Fruit fly (Drosophila melanogaster) whole organism, embryonic: ENCODE data around the gene dia.
A peak's percentile ranks its signal among the peaks of the same experiment; 100 is the strongest.

Experiments
- CG10366 ChIP-seq: fragments of 200-800 bp; sonication (Bioruptor generic); IDR thresholded peaks from 2 replicates; pipeline ENCODE4 v1.3.6; 2022; ENCODE audit warnings: missing biosample characterization, missing genetic modification characterization
- CG11398 ChIP-seq: fragments of 200-800 bp; sonication (Bioruptor generic); optimal IDR thresholded peaks from 2 replicates; lab custom pipeline; 2016; ENCODE audit warnings: missing biosample characterization, missing genetic modification characterization
- CG12391 ChIP-seq: fragments of 200-800 bp; sonication (Bioruptor generic); optimal IDR thresholded peaks from 3 replicates; lab custom pipeline; 2018; ENCODE audit warnings: missing biosample characterization, mild to moderate bottlenecking, missing genetic modification characterization, moderate library complexity
- CG13894 ChIP-seq: fragments of 200-800 bp; sonication (Bioruptor generic); optimal IDR thresholded peaks from 3 replicates; lab custom pipeline; 2018; ENCODE audit warnings: missing biosample characterization, mild to moderate bottlenecking, missing genetic modification characterization, moderate library complexity
- CG15479 ChIP-seq: fragments of 200-800 bp; sonication (Bioruptor generic); optimal IDR thresholded peaks from 3 replicates; lab custom pipeline; 2019; ENCODE audit warnings: missing biosample characterization, mild to moderate bottlenecking, missing genetic modification characterization, moderate library complexity
- CG17361 ChIP-seq: fragments of 200-800 bp; sonication (Bioruptor generic); IDR thresholded peaks from 3 replicates; pipeline ENCODE4 v1.3.6; 2022; ENCODE audit warnings: missing biosample characterization, missing genetic modification characterization
- CG17612 ChIP-seq: fragments of 200-800 bp; sonication (Bioruptor generic); IDR thresholded peaks from 2 replicates; pipeline ENCODE4 v1.3.6; 2022; ENCODE audit warnings: missing biosample characterization, missing genetic modification characterization
- CG17829 ChIP-seq: fragments of 200-800 bp; optimal IDR thresholded peaks from 2 replicates; lab custom pipeline; 2019; ENCODE audit warnings: missing biosample characterization, mild to moderate bottlenecking, missing genetic modification characterization, moderate library complexity
- CG2678 ChIP-seq: fragments of 200-800 bp; sonication (Bioruptor generic); optimal IDR thresholded peaks from 3 replicates; lab custom pipeline; 2019; ENCODE audit warnings: missing biosample characterization, mild to moderate bottlenecking, missing genetic modification characterization, moderate library complexity
- CG31224 ChIP-seq: fragments of 200-800 bp; sonication (Bioruptor generic); IDR thresholded peaks from 2 replicates; pipeline ENCODE4 v1.3.6; 2022; ENCODE audit warnings: missing biosample characterization, missing genetic modification characterization
- CG32767 ChIP-seq: fragments of 200-800 bp; sonication (Bioruptor generic); IDR thresholded peaks from 2 replicates; pipeline ENCODE4 v1.3.6; 2022; ENCODE audit warnings: missing biosample characterization, missing genetic modification characterization
- CG3281 ChIP-seq: fragments of 200-800 bp; sonication (Bioruptor generic); optimal IDR thresholded peaks from 3 replicates; lab custom pipeline; 2017; ENCODE audit warnings: missing biosample characterization, mild to moderate bottlenecking, missing genetic modification characterization
- CG4328 ChIP-seq: fragments of 200-800 bp; sonication (Bioruptor generic); optimal IDR thresholded peaks from 3 replicates; lab custom pipeline; 2017; ENCODE audit warnings: missing biosample characterization, missing genetic modification reagents, missing genetic modification characterization
- CG4820 ChIP-seq: fragments of 200-800 bp; sonication (Bioruptor generic); optimal IDR thresholded peaks from 3 replicates; lab custom pipeline; 2016; ENCODE audit warnings: missing biosample characterization, missing genetic modification characterization
- CG6175 ChIP-seq: fragments of 200-800 bp; sonication (Bioruptor generic); IDR thresholded peaks from 3 replicates; pipeline ENCODE4 v1.3.6; 2022; ENCODE audit warnings: missing biosample characterization, missing genetic modification characterization
- CG6854 ChIP-seq: fragments of 200-800 bp; sonication (Bioruptor generic); optimal IDR thresholded peaks from 3 replicates; lab custom pipeline; 2017; ENCODE audit warnings: missing biosample characterization, mild to moderate bottlenecking, missing genetic modification characterization
- CG7928 ChIP-seq: fragments of 200-800 bp; sonication (Bioruptor generic); optimal IDR thresholded peaks from 2 replicates; lab custom pipeline; 2017; ENCODE audit warnings: missing biosample characterization, mild to moderate bottlenecking, missing genetic modification characterization
- CG8281 ChIP-seq: fragments of 200-800 bp; sonication (Bioruptor generic); optimal IDR thresholded peaks from 2 replicates; lab custom pipeline; 2018; ENCODE audit warnings: missing biosample characterization, mild to moderate bottlenecking, missing genetic modification characterization, moderate library complexity
- CG9609 ChIP-seq: fragments of 200-800 bp; sonication (Bioruptor generic); optimal IDR thresholded peaks from 3 replicates; lab custom pipeline; 2016; ENCODE audit warnings: missing biosample characterization, missing genetic modification characterization
- CG9932 ChIP-seq: fragments of 200-800 bp; sonication (Bioruptor generic); IDR thresholded peaks from 2 replicates; pipeline ENCODE4 v1.3.6; 2022; ENCODE audit warnings: missing biosample characterization, missing genetic modification characterization
- Camta ChIP-seq: fragments of 200-800 bp; sonication (Bioruptor generic); optimal IDR thresholded peaks from 2 replicates; lab custom pipeline; 2016; ENCODE audit warnings: missing biosample characterization, missing genetic modification characterization
- Dad ChIP-seq: fragments of 200-800 bp; sonication (Bioruptor generic); optimal IDR thresholded peaks from 3 replicates; lab custom pipeline; 2016; ENCODE audit warnings: missing biosample characterization, missing genetic modification characterization
- Deaf1 ChIP-seq: fragments of 200-800 bp; optimal IDR thresholded peaks from 3 replicates; lab custom pipeline; 2019; ENCODE audit warnings: missing biosample characterization, mild to moderate bottlenecking, missing genetic modification characterization, moderate library complexity
- Dek ChIP-seq: fragments of 200-800 bp; sonication (Bioruptor generic); optimal IDR thresholded peaks from 3 replicates; lab custom pipeline; 2019; ENCODE audit warnings: missing biosample characterization, mild to moderate bottlenecking, missing genetic modification characterization, moderate library complexity
- Ets97D ChIP-seq: fragments of 200-800 bp; sonication (Bioruptor generic); optimal IDR thresholded peaks from 3 replicates; lab custom pipeline; 2016; ENCODE audit warnings: missing biosample characterization, missing genetic modification characterization
- H15 ChIP-seq: fragments of 200-800 bp; sonication (Bioruptor generic); IDR thresholded peaks from 3 replicates; pipeline ENCODE4 v1.3.6; 2022; ENCODE audit warnings: missing biosample characterization, missing genetic modification characterization
- H2.0 ChIP-seq: fragments of 200-800 bp; sonication (Bioruptor generic); IDR thresholded peaks from 2 replicates; pipeline ENCODE4 v1.3.6; 2022; ENCODE audit warnings: missing biosample characterization, missing genetic modification characterization
- HLH54F ChIP-seq: fragments of 200-800 bp; sonication (Bioruptor generic); optimal IDR thresholded peaks from 3 replicates; lab custom pipeline; 2016; ENCODE audit warnings: missing biosample characterization, missing genetic modification characterization
- MBD-R2 ChIP-seq: fragments of 200-800 bp; sonication (Bioruptor generic); IDR thresholded peaks from 2 replicates; pipeline ENCODE4 v1.3.6; 2022; ENCODE audit warnings: missing biosample characterization, missing genetic modification characterization
- Myb ChIP-seq: fragments of 200-800 bp; sonication (Bioruptor generic); optimal IDR thresholded peaks from 2 replicates; lab custom pipeline; 2016; ENCODE audit warnings: missing biosample characterization, missing genetic modification characterization
- Ssrp ChIP-seq: fragments of 200-800 bp; sonication (Bioruptor generic); optimal IDR thresholded peaks from 2 replicates; lab custom pipeline; 2018; ENCODE audit warnings: missing biosample characterization, mild to moderate bottlenecking, missing genetic modification characterization, moderate library complexity
- Tbp ChIP-seq: fragments of >200 bp; optimal IDR thresholded peaks from 2 replicates; lab custom pipeline; 2018; ENCODE audit warnings: missing biosample characterization, missing genetic modification characterization
- ara ChIP-seq: fragments of 200-800 bp; sonication (Bioruptor generic); IDR thresholded peaks from 2 replicates; pipeline ENCODE4 v1.3.6; 2022; ENCODE audit warnings: missing biosample characterization, missing genetic modification characterization
- btn ChIP-seq: fragments of 200-800 bp; sonication (Bioruptor generic); optimal IDR thresholded peaks from 2 replicates; lab custom pipeline; 2016; ENCODE audit warnings: missing biosample characterization, missing genetic modification characterization
- crc ChIP-seq: fragments of 200-800 bp; sonication (Bioruptor generic); optimal IDR thresholded peaks from 2 replicates; lab custom pipeline; 2016; ENCODE audit warnings: missing biosample characterization, missing genetic modification characterization
- disco-r ChIP-seq: fragments of 200-800 bp; sonication (Bioruptor generic); optimal IDR thresholded peaks from 2 replicates; lab custom pipeline; 2016; ENCODE audit warnings: missing biosample characterization, missing genetic modification characterization
- fd64A ChIP-seq: fragments of 200-800 bp; sonication (Bioruptor generic); optimal IDR thresholded peaks from 3 replicates; lab custom pipeline; 2018; ENCODE audit warnings: missing biosample characterization, mild to moderate bottlenecking, missing genetic modification characterization
- gcm2 ChIP-seq: fragments of 200-800 bp; sonication (Bioruptor generic); optimal IDR thresholded peaks from 2 replicates; lab custom pipeline; 2016; ENCODE audit warnings: missing biosample characterization, missing genetic modification characterization
- gem ChIP-seq: fragments of 200-800 bp; sonication (Bioruptor generic); optimal IDR thresholded peaks from 2 replicates; lab custom pipeline; 2019; ENCODE audit warnings: missing biosample characterization, mild to moderate bottlenecking, missing genetic modification characterization, moderate library complexity
- grau ChIP-seq: fragments of 200-800 bp; optimal IDR thresholded peaks from 3 replicates; lab custom pipeline; 2019; ENCODE audit warnings: missing biosample characterization, mild to moderate bottlenecking, missing genetic modification characterization, moderate library complexity
- mam ChIP-seq: fragments of 200-800 bp; sonication (Bioruptor generic); optimal IDR thresholded peaks from 3 replicates; lab custom pipeline; 2016; ENCODE audit warnings: missing biosample characterization, missing genetic modification characterization
- rib ChIP-seq: fragments of 200-800 bp; sonication (Bioruptor generic); IDR thresholded peaks from 2 replicates; pipeline ENCODE4 v1.3.6; 2022; ENCODE audit warnings: missing biosample characterization, missing genetic modification characterization
- sisA ChIP-seq: fragments of 200-800 bp; sonication (Bioruptor generic); IDR thresholded peaks from 2 replicates; pipeline ENCODE4 v1.3.6; 2022; ENCODE audit warnings: missing biosample characterization, missing genetic modification characterization
- slou ChIP-seq: fragments of 200-800 bp; sonication (Bioruptor generic); optimal IDR thresholded peaks from 3 replicates; lab custom pipeline; 2016; ENCODE audit warnings: missing biosample characterization, missing genetic modification characterization
- sna ChIP-seq: fragments of 200-800 bp; sonication (Bioruptor generic); IDR thresholded peaks from 2 replicates; pipeline ENCODE4 v1.3.6; 2022; ENCODE audit warnings: missing biosample characterization, missing genetic modification characterization; ENCODE audit not compliant: partially characterized antibody
- wek ChIP-seq: fragments of 200-800 bp; sonication (Bioruptor generic); optimal IDR thresholded peaks from 3 replicates; lab custom pipeline; 2018; ENCODE audit warnings: missing biosample characterization, mild to moderate bottlenecking, missing genetic modification characterization, moderate library complexity
- zen ChIP-seq: fragments of 200-800 bp; sonication (Bioruptor generic); optimal IDR thresholded peaks from 3 replicates; lab custom pipeline; 2018; ENCODE audit warnings: missing biosample characterization, mild to moderate bottlenecking, missing genetic modification characterization, moderate library complexity
- zfh2 ChIP-seq: fragments of 200-800 bp; sonication (Bioruptor generic); optimal IDR thresholded peaks from 2 replicates; lab custom pipeline; 2016; ENCODE audit warnings: missing biosample characterization, missing genetic modification characterization

Gene dia

dm6 chr2L:20758188-20758846, 373 bp downstream of the dia start (continued):
- TF ChIP-seq CG6854 (no peak), mam (GFP tag; lab: Kevin White, UChicago) (no peak), Myb (GFP tag; lab: Kevin White, UChicago) (peak; percentile 49), CG17829 (tag; lab: Kevin White, UChicago) (no peak), CG15479 (GFP tag; lab: Kevin White, UChicago) (peak; percentile 31), crc (no peak), CG11398 (GFP tag; lab: Kevin White, UChicago) (peak; percentile 21), wek (GFP tag; lab: Kevin White, UChicago) (no peak), fd64A (GFP tag; lab: Kevin White, UChicago) (no peak), CG17612 (no peak), CG4328 (GFP tag; lab: Kevin White, UChicago) (no peak), CG12391 (tag; lab: Kevin White, UChicago) (no peak), btn (GFP tag; lab: Kevin White, UChicago) (no peak)

dm6 chr2L:20758847-20759465, 1.0 kb downstream of the dia start:
- peak; percentile 70; the same call in 2 of the 3 replicates for TF ChIP-seq CG6175 (GFP tag; lab: Robert Waterston, UW)
- TF ChIP-seq Ets97D (GFP tag; lab: Kevin White, UChicago) = peak; percentile 36
- TF ChIP-seq CG4820 (GFP tag; lab: Kevin White, UChicago) = peak; percentile 31
- peak; percentile 17 for TF ChIP-seq disco-r (GFP tag; lab: Kevin White, UChicago)
- peak; percentile 61 for TF ChIP-seq Deaf1 (tag; lab: Kevin White, UChicago)
- peak; percentile 65 for TF ChIP-seq HLH54F (GFP tag; lab: Kevin White, UChicago)
- TF ChIP-seq gcm2 (GFP tag; lab: Kevin White, UChicago) = peak; percentile 20
- peak; percentile 57 for TF ChIP-seq zfh2 (GFP tag; lab: Kevin White, UChicago)
- peak; percentile 34 for TF ChIP-seq Ssrp (tag; lab: Kevin White, UChicago)
- peak; percentile 66; the same call in 1 of the 2 replicates for TF ChIP-seq rib
- TF ChIP-seq CG32767 (GFP tag; lab: Robert Waterston, UW) = no peak
- peak; percentile 25 for TF ChIP-seq Camta
- TF ChIP-seq CG9932 (GFP tag; lab: Robert Waterston, UW) = peak; percentile 85
- peak; percentile 41; the same call in 1 of the 2 replicates for TF ChIP-seq sisA
- peak; percentile 57 for TF ChIP-seq CG12391 (tag; lab: Kevin White, UChicago)
- TF ChIP-seq H2.0 (GFP tag; lab: Robert Waterston, UW) = peak; percentile 29; the same call in 1 of the 2 replicates
- peak; percentile 85 for TF ChIP-seq CG2678 (tag; lab: Kevin White, UChicago)
- peak; percentile 60; the same call in 2 of the 3 replicates for TF ChIP-seq CG17361 (GFP tag; lab: Robert Waterston, UW)
- TF ChIP-seq grau (tag; lab: Kevin White, UChicago) = peak; percentile 74
- TF ChIP-seq ara = 0 out of 2 replicates have a peak, but pooled peaks have one; percentile 22
- TF ChIP-seq CG3281 (GFP tag; lab: Kevin White, UChicago) = peak; percentile 91
- TF ChIP-seq CG13894 (tag; lab: Kevin White, UChicago) = peak; percentile 71
- TF ChIP-seq slou = peak; percentile 54
- TF ChIP-seq CG31224 (GFP tag; lab: Robert Waterston, UW) = peak; percentile 64; the same call in 1 of the 2 replicates
- peak; percentile 31 for TF ChIP-seq CG9609 (GFP tag; lab: Kevin White, UChicago)
- TF ChIP-seq CG8281 (tag; lab: Kevin White, UChicago) = peak; percentile 28
- peak; percentile 53 for TF ChIP-seq Dek (tag; lab: Kevin White, UChicago)
- peak; percentile 49 for TF ChIP-seq CG7928 (GFP tag; lab: Kevin White, UChicago)
- TF ChIP-seq CG10366 (GFP tag; lab: Robert Waterston, UW) = peak; percentile 59; the same call in 1 of the 2 replicates
- TF ChIP-seq zen (tag; lab: Kevin White, UChicago) = peak; percentile 50
- no peak for TF ChIP-seq sna (GFP tag; lab: Robert Waterston, UW)
- TF ChIP-seq Tbp (GFP tag; lab: Kevin White, UChicago) = no peak
- TF ChIP-seq gem = peak; percentile 76
- TF ChIP-seq H15 (GFP tag; lab: Robert Waterston, UW) = no peak
- peak; percentile 69 for TF ChIP-seq MBD-R2 (GFP tag; lab: Robert Waterston, UW)
- TF ChIP-seq Dad (GFP tag; lab: Kevin White, UChicago) = peak; percentile 65
